Fruit fly (Drosophila melanogaster): Measurements from ENCODE around the gene Amt.
A peak's percentile ranks its signal among the peaks of the same experiment; 100 is the strongest.

The Amt gene

DNA sequence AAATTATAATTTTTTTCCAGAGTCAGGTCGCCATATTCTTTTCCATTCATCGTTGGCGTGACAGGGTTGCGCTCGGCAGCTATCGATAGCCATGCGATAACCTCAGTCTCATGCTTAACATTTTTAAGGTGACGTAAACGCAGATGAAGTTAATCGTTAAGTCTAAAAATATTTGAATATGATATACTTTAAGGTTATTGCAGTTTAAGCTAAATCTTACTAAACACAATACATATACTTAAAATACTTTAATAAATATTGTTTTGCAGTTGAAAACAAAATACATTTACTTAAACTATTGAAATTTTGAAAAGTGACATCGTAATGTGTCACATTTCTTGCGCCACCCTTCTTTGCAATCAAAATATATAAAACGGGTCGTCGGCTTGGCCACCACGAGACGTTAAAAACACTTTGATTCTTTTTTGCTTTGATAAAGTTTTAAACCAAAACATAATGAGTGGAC lies 26.3 kb upstream of the Amt start, which contains the start of the genes Cp190 and CG4338:
Cp190 (minus strand) TSS at position 84 of the 466 bp plus-strand sequence.
CG4338 (plus strand) TSS at position 365 of the 466 bp plus-strand sequence.
- peak; percentile 48 for TF ChIP-seq Mio (GFP tag; optimal IDR thresholded peaks at IDR 0.05)
- TF ChIP-seq jim (GFP tag; optimal IDR thresholded peaks at IDR 0.05) = no peak
- no peak for TF ChIP-seq dl (GFP tag; optimal IDR thresholded peaks at IDR 0.05; ENCODE audit: insufficient read depth in 1 of 2, partially characterized antibody in 2 of 2)
- TF ChIP-seq psq (GFP tag; optimal IDR thresholded peaks at IDR 0.05) = peak; percentile 95
- no peak for TF ChIP-seq Hr78 (GFP tag; optimal IDR thresholded peaks at IDR 0.05)
- peak; percentile 34 for TF ChIP-seq Myc (optimal IDR thresholded peaks at IDR 0.05)
- no peak for TF ChIP-seq Hnf4 (GFP tag; optimal IDR thresholded peaks at IDR 0.05)
- no peak for TF ChIP-seq Dfd (GFP tag; optimal IDR thresholded peaks at IDR 0.05)
- TF ChIP-seq Jra (GFP tag; optimal IDR thresholded peaks at IDR 0.05) = peak; percentile 80
- no peak for TF ChIP-seq usp (GFP tag; optimal IDR thresholded peaks at IDR 0.05)
- peak; percentile 96 for TF ChIP-seq fru (GFP tag; optimal IDR thresholded peaks at IDR 0.05)
- TF ChIP-seq Hr83 (GFP tag; optimal IDR thresholded peaks at IDR 0.05; ENCODE audit: poor library complexity, severe bottlenecking) = peak; percentile 69
- TF ChIP-seq OdsH (GFP tag; optimal IDR thresholded peaks at IDR 0.05) = peak; percentile 96
- TF ChIP-seq Sp1 (GFP tag; optimal IDR thresholded peaks at IDR 0.05) = peak; percentile 99
- TF ChIP-seq Dif (GFP tag; optimal IDR thresholded peaks at IDR 0.05; ENCODE audit: partially characterized antibody) = no peak
- TF ChIP-seq GATAd (GFP tag; optimal IDR thresholded peaks at IDR 0.05) = no peak
- TF ChIP-seq dmrt93B (GFP tag; optimal IDR thresholded peaks at IDR 0.05) = peak; percentile 97
- peak; percentile 94 for TF ChIP-seq br (GFP tag; optimal IDR thresholded peaks at IDR 0.05)
- TF ChIP-seq pan (optimal IDR thresholded peaks at IDR 0.05) = no peak
- peak; percentile 99 for TF ChIP-seq HLH106 (tag; optimal IDR thresholded peaks at IDR 0.05)
- peak; percentile 85 for TF ChIP-seq CG32264 (GFP tag; optimal IDR thresholded peaks at IDR 0.05)
- no peak for TF ChIP-seq lola (GFP tag; optimal IDR thresholded peaks at IDR 0.05)
- peak; percentile 78 for TF ChIP-seq Rel (GFP tag; optimal IDR thresholded peaks at IDR 0.05)
- peak; percentile 92 for TF ChIP-seq Rel (tag; optimal IDR thresholded peaks at IDR 0.05)
- no peak for TF ChIP-seq Vsx2 (GFP tag; optimal IDR thresholded peaks at IDR 0.05; ENCODE audit: partially characterized antibody)
- TF ChIP-seq rgr (GFP tag; optimal IDR thresholded peaks at IDR 0.05) = peak; percentile 98
- TF ChIP-seq tai (GFP tag; optimal IDR thresholded peaks at IDR 0.05) = no peak
- TF ChIP-seq woc (GFP tag; optimal IDR thresholded peaks at IDR 0.05) = peak; percentile 97
- no peak for TF ChIP-seq CrebA (GFP tag; optimal IDR thresholded peaks at IDR 0.05; ENCODE audit: borderline replicate concordance)
- TF ChIP-seq brk (GFP tag; optimal IDR thresholded peaks at IDR 0.05) = no peak
- peak; percentile 98 for TF ChIP-seq CG9705 (GFP tag; optimal IDR thresholded peaks at IDR 0.05)
- TF ChIP-seq h (GFP tag; optimal IDR thresholded peaks at IDR 0.05) = peak; percentile 97
- no peak for TF ChIP-seq sage (GFP tag; optimal IDR thresholded peaks at IDR 0.05)
- no peak for TF ChIP-seq N (GFP tag; optimal IDR thresholded peaks at IDR 0.05)
- peak; percentile 92 for TF ChIP-seq sv (GFP tag; optimal IDR thresholded peaks at IDR 0.05)
- peak; percentile 64 to 98 for TF ChIP-seq foxo (GFP tag; optimal IDR thresholded peaks at IDR 0.05)
- no peak for TF ChIP-seq Abd-B (GFP tag; optimal IDR thresholded peaks at IDR 0.05)
- TF ChIP-seq dsf (GFP tag; optimal IDR thresholded peaks at IDR 0.05; ENCODE audit: borderline replicate concordance) = peak; percentile 90
- peak; percentile 95 for TF ChIP-seq ey (GFP tag; optimal IDR thresholded peaks at IDR 0.05)

dm6 chr3R:15268856-15269255 lies 19.9 kb upstream of the Amt start:
- TF ChIP-seq lola (GFP tag; optimal IDR thresholded peaks at IDR 0.05) (no peak), dsf (GFP tag; optimal IDR thresholded peaks at IDR 0.05; ENCODE audit: borderline replicate concordance) (no peak), sv (GFP tag; optimal IDR thresholded peaks at IDR 0.05) (no peak), h (GFP tag; optimal IDR thresholded peaks at IDR 0.05) (no peak), fru (GFP tag; optimal IDR thresholded peaks at IDR 0.05) (no peak), brk (GFP tag; optimal IDR thresholded peaks at IDR 0.05) (no peak), Vsx2 (GFP tag; optimal IDR thresholded peaks at IDR 0.05; ENCODE audit: partially characterized antibody) (no peak), HLH106 (tag; optimal IDR thresholded peaks at IDR 0.05) (no peak), Hr83 (GFP tag; optimal IDR thresholded peaks at IDR 0.05; ENCODE audit: poor library complexity, severe bottlenecking) (no peak), tai (GFP tag; optimal IDR thresholded peaks at IDR 0.05) (no peak), foxo (GFP tag; optimal IDR thresholded peaks at IDR 0.05) (no peak), Abd-B (GFP tag; optimal IDR thresholded peaks at IDR 0.05) (no peak), ey (GFP tag; optimal IDR thresholded peaks at IDR 0.05) (no peak), sage (GFP tag; optimal IDR thresholded peaks at IDR 0.05) (no peak), psq (GFP tag; optimal IDR thresholded peaks at IDR 0.05) (no peak), pan (optimal IDR thresholded peaks at IDR 0.05) (no peak), CG9705 (GFP tag; optimal IDR thresholded peaks at IDR 0.05) (no peak)

Measured in whole organism, wandering third instar larva.